Worm (Caenorhabditis elegans) whole organism, midembryonic: Measurements from ENCODE around the gene nhr-37.

Source experiments
- T22C8.4 ChIP-seq: fragments of 200-800 bp; sonication (Bioruptor generic); IDR thresholded peaks from 2 replicates; pipeline ENCODE4 v1.3.6; 2022; ENCODE audit warnings: missing genetic modification characterization, missing compliant biosample characterization
- flt-1 ChIP-seq: fragments of 200-800 bp; sonication (Bioruptor generic); IDR thresholded peaks from 2 replicates; pipeline ENCODE4 v1.3.6; 2022; ENCODE audit warnings: missing genetic modification characterization, missing compliant biosample characterization
- med-1 ChIP-seq: sonication (generic microtip); optimal IDR thresholded peaks from 2 replicates; lab custom pipeline; 2017; ENCODE audit warnings: missing genetic modification characterization, mild to moderate bottlenecking, missing compliant biosample characterization, antibody characterized with exemption, missing genetic modification reagents; ENCODE audit not compliant: insufficient read depth

ce11 chrV:6666557-6666956 lies 44.6 kb downstream of the nhr-37 start:
- TF ChIP-seq med-1 (GFP tag; lab: Kevin White, UChicago) (no peak), flt-1 (GFP tag; lab: Robert Waterston, UW) (no peak), T22C8.4 (GFP tag; lab: Robert Waterston, UW) (no peak)
